Fruit fly (Drosophila melanogaster) whole organism, wandering third instar larva: ENCODE measurements around the gene CG1637.

ENCODE experiments used
- N ChIP-seq: fragments of >200 bp; optimal IDR thresholded peaks from 2 replicates; lab custom pipeline; 2018; ENCODE audit warnings: missing biosample characterization, missing external identifiers, missing genetic modification characterization
- br ChIP-seq: fragments of 200-800 bp; sonication (Bioruptor generic); optimal IDR thresholded peaks from 2 replicates; lab custom pipeline; 2016; ENCODE audit warnings: missing biosample characterization, missing genetic modification characterization
- fru ChIP-seq: fragments of 200-800 bp; sonication (Bioruptor generic); optimal IDR thresholded peaks from 3 replicates; lab custom pipeline; 2016; ENCODE audit warnings: missing biosample characterization, mild to moderate bottlenecking, missing genetic modification characterization
- h ChIP-seq: fragments of 200-800 bp; sonication (Bioruptor generic); optimal IDR thresholded peaks from 3 replicates; lab custom pipeline; 2016; ENCODE audit warnings: missing biosample characterization, mild to moderate bottlenecking, missing genetic modification characterization
- pan ChIP-seq: fragments of >200 bp; optimal IDR thresholded peaks from 2 replicates; lab custom pipeline; 2017
- rgr ChIP-seq: fragments of 200-800 bp; sonication (Bioruptor generic); optimal IDR thresholded peaks from 3 replicates; lab custom pipeline; 2016; ENCODE audit warnings: missing biosample characterization, mild to moderate bottlenecking, missing genetic modification characterization
- tai ChIP-seq: sonication (Bioruptor generic); optimal IDR thresholded peaks from 2 replicates; lab custom pipeline; 2016; ENCODE audit warnings: missing biosample characterization, missing genetic modification characterization
- usp ChIP-seq: fragments of >200 bp; optimal IDR thresholded peaks from 2 replicates; lab custom pipeline; 2017; ENCODE audit warnings: missing biosample characterization, missing genetic modification characterization

DNA sequence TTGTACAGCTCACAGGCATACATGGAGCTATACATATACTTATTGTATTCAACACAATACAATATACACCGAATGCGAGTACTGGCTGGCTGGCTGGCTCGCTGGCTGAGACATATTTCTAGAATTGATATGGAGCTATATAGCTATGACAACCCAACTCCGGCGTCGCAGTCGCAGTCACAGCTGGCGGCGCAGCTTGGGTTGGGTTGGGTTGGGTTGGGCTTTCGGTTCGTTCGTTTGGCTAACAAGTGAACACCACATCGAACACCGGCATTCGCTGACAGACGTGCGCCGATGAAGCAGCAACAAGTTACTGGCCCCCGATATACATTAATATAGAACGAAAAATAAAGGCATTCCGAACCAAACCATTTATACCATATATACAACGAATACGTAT lies 38.7 kb downstream of the CG1637 start, which contains the start of gene CG15210:
- TF ChIP-seq fru (GFP tag; lab: Kevin White, UChicago) = no peak
- no peak for TF ChIP-seq tai (GFP tag; lab: Kevin White, UChicago)
- no peak for TF ChIP-seq pan (lab: Kevin White, UChicago)
- TF ChIP-seq usp (GFP tag; lab: Kevin White, UChicago) = no peak
- no peak for TF ChIP-seq N (GFP tag; lab: Kevin White, UChicago)
- TF ChIP-seq br (GFP tag; lab: Kevin White, UChicago) = no peak
- no peak for TF ChIP-seq rgr
- TF ChIP-seq h (GFP tag; lab: Kevin White, UChicago) = no peak
